Worm (Caenorhabditis elegans) whole organism, L4/young adult: ENCODE results near the gene dib-1.

Source experiments
- dao-5 ChIP-seq: sonication (generic microtip); optimal IDR thresholded peaks from 2 replicates; lab custom pipeline; 2016; ENCODE audit warnings: missing genotype, missing genetic modification characterization, moderate library complexity, missing compliant biosample characterization
- him-1 ChIP-seq: sonication (generic microtip); optimal IDR thresholded peaks from 2 replicates; lab custom pipeline; 2016; ENCODE audit warnings: missing genotype, missing genetic modification reagents, missing genetic modification characterization, missing compliant biosample characterization

- no peak for TF ChIP-seq dao-5
- TF ChIP-seq him-1 (tag; lab: Kevin White, UChicago) = no peak
Measured at ce11 chrIV:2935194-2935593, 44.5 kb downstream of the dib-1 start.
